Worm (Caenorhabditis elegans) whole organism, L1 larva: Measurements from ENCODE around the gene hil-6.

ENCODE experiments used
- C34B4.2 ChIP-seq: sonication (generic microtip); optimal IDR thresholded peaks from 2 replicates; lab custom pipeline; 2017; ENCODE audit warnings: mild to moderate bottlenecking, missing genetic modification characterization, missing compliant biosample characterization
- Y116A8C.19 ChIP-seq: sonication (generic microtip); optimal IDR thresholded peaks from 2 replicates; lab custom pipeline; 2016; ENCODE audit warnings: missing compliant biosample characterization, missing genetic modification characterization, borderline replicate concordance
- aha-1 ChIP-seq: fragments of 150-350 bp; optimal IDR thresholded peaks from 2 replicates; lab custom pipeline; 2014; ENCODE audit warnings: missing biosample characterization, missing genetic modification characterization
- aly-2 ChIP-seq: fragments of 150-350 bp; optimal IDR thresholded peaks from 2 replicates; lab custom pipeline; 2014; ENCODE audit warnings: missing biosample characterization, missing genetic modification characterization
- blmp-1 ChIP-seq: fragments of 150-350 bp; optimal IDR thresholded peaks from 2 replicates; lab custom pipeline; 2014; ENCODE audit warnings: missing biosample characterization, missing genetic modification characterization
- ceh-63 ChIP-seq: fragments of 200-800 bp; sonication (Bioruptor generic); optimal IDR thresholded peaks from 2 replicates; lab custom pipeline; 2018; ENCODE audit warnings: mild to moderate bottlenecking, missing genetic modification characterization, missing compliant biosample characterization
- ceh-82 ChIP-seq, 3 experiments: fragments of 150-350 bp in 1 of 3; sonication (generic microtip) in 2 of 3; optimal IDR thresholded peaks; 2 replicates each; lab custom pipeline; 2014 to 2017; ENCODE audit warnings: missing biosample characterization in 3 of 3, missing genetic modification characterization in 3 of 3
- ceh-88 ChIP-seq: fragments of 200-800 bp; sonication (Bioruptor generic); IDR thresholded peaks from 2 replicates; pipeline ENCODE4 v1.3.6; 2022; ENCODE audit warnings: missing genetic modification characterization, missing compliant biosample characterization
- dpl-1 ChIP-seq, 3 experiments: fragments of 150-350 bp in 2 of 3; sonication (generic microtip) in 1 of 3; optimal IDR thresholded peaks; 2 replicates each; lab custom pipeline; 2014 to 2017; ENCODE audit warnings: missing biosample characterization in 3 of 3, missing genetic modification characterization in 3 of 3, missing genetic modification reagents in 3 of 3
- efl-3 ChIP-seq: fragments of 200-800 bp; sonication (Bioruptor generic); optimal IDR thresholded peaks from 2 replicates; lab custom pipeline; 2018; ENCODE audit warnings: mild to moderate bottlenecking, missing genetic modification characterization, missing compliant biosample characterization
- elt-2 ChIP-seq: sonication (generic microtip); optimal IDR thresholded peaks from 2 replicates; lab custom pipeline; 2016; ENCODE audit warnings: missing genetic modification characterization, mild to moderate bottlenecking, inconsistent platforms, missing compliant biosample characterization, missing genetic modification reagents
- elt-3 ChIP-seq, 6 experiments: fragments of 150-350 bp in 1 of 6; sonication (generic microtip); optimal IDR thresholded peaks; 2 replicates each; lab custom pipeline; 2017 to 2018; ENCODE audit warnings: missing biosample characterization in 6 of 6, missing genetic modification characterization in 6 of 6, inconsistent platforms in 1 of 6
- fkh-10 ChIP-seq: sonication (generic microtip); optimal IDR thresholded peaks from 2 replicates; lab custom pipeline; 2017; ENCODE audit warnings: missing biosample characterization, missing genetic modification reagents, missing genetic modification characterization
- fkh-8 ChIP-seq: sonication (generic microtip); optimal IDR thresholded peaks from 2 replicates; lab custom pipeline; 2016; ENCODE audit warnings: mild to moderate bottlenecking, missing genetic modification characterization, missing compliant biosample characterization
- fos-1 ChIP-seq: fragments of 150-350 bp; optimal IDR thresholded peaks from 2 replicates; lab custom pipeline; 2014; ENCODE audit warnings: missing biosample characterization, missing genetic modification characterization
- grh-1 ChIP-seq: fragments of 200-800 bp; sonication (Bioruptor generic); IDR thresholded peaks from 2 replicates; pipeline ENCODE4 v1.3.6; 2022; ENCODE audit warnings: missing genetic modification reagents, missing genetic modification characterization, missing compliant biosample characterization
- irx-1 ChIP-seq: sonication (generic microtip); optimal IDR thresholded peaks from 2 replicates; lab custom pipeline; 2016; ENCODE audit warnings: missing genetic modification characterization, missing compliant biosample characterization
- isw-1 ChIP-seq: fragments of 200-800 bp; sonication (Bioruptor generic); IDR thresholded peaks from 2 replicates; pipeline ENCODE4 v1.3.6; 2022; ENCODE audit warnings: missing genetic modification characterization, missing compliant biosample characterization
- lin-14 ChIP-seq: fragments of 200-800 bp; sonication (Bioruptor generic); optimal IDR thresholded peaks from 2 replicates; lab custom pipeline; 2018; ENCODE audit warnings: mild to moderate bottlenecking, missing genetic modification characterization, moderate library complexity, missing compliant biosample characterization
- lin-39 ChIP-seq: fragments of 150-350 bp; optimal IDR thresholded peaks from 2 replicates; lab custom pipeline; 2014; ENCODE audit warnings: missing biosample characterization, missing genetic modification reagents, missing genetic modification characterization
- lir-3 ChIP-seq: sonication (generic microtip); optimal IDR thresholded peaks from 2 replicates; lab custom pipeline; 2016; ENCODE audit warnings: mild to moderate bottlenecking, missing genetic modification characterization, moderate library complexity, missing compliant biosample characterization; ENCODE audit not compliant: poor library complexity
- mab-9 ChIP-seq: fragments of 200-800 bp; sonication (Bioruptor generic); IDR thresholded peaks from 2 replicates; pipeline ENCODE4 v1.3.6; 2022; ENCODE audit warnings: missing genetic modification reagents, missing genetic modification characterization, missing compliant biosample characterization
- mdl-1 ChIP-seq, 2 experiments: fragments of 150-350 bp; optimal IDR thresholded peaks; 2 replicates each; lab custom pipeline; 2014 to 2017; ENCODE audit warnings: missing biosample characterization in 2 of 2, missing genetic modification characterization in 2 of 2, inconsistent platforms in 1 of 2
- mef-2 ChIP-seq: fragments of 150-350 bp; optimal IDR thresholded peaks from 2 replicates; lab custom pipeline; 2014; ENCODE audit warnings: missing biosample characterization, missing genetic modification characterization
- nhr-20 ChIP-seq: sonication (generic microtip); optimal IDR thresholded peaks from 2 replicates; lab custom pipeline; 2016; ENCODE audit warnings: mild to moderate bottlenecking, missing genetic modification characterization, missing compliant biosample characterization
- nhr-71 ChIP-seq: sonication (generic microtip); optimal IDR thresholded peaks from 2 replicates; lab custom pipeline; 2016; ENCODE audit warnings: mild to moderate bottlenecking, missing genetic modification characterization, moderate library complexity, missing compliant biosample characterization
- nhr-77 ChIP-seq: fragments of 150-350 bp; optimal IDR thresholded peaks from 2 replicates; lab custom pipeline; 2014; ENCODE audit warnings: missing biosample characterization, missing genetic modification characterization
- nhr-84 ChIP-seq: sonication (generic microtip); optimal IDR thresholded peaks from 2 replicates; lab custom pipeline; 2017; ENCODE audit warnings: missing biosample characterization, missing genetic modification characterization
- nhr-85 ChIP-seq: sonication (generic microtip); peaks from one replicate; lab custom pipeline; 2016; ENCODE audit warnings: missing genetic modification characterization, inconsistent platforms, missing compliant biosample characterization
- rnt-1 ChIP-seq: sonication (generic microtip); optimal IDR thresholded peaks from 2 replicates; lab custom pipeline; 2016; ENCODE audit warnings: mild to moderate bottlenecking, missing genetic modification characterization, moderate library complexity, missing compliant biosample characterization
- skn-1 ChIP-seq: fragments of 150-350 bp; optimal IDR thresholded peaks from 2 replicates; lab custom pipeline; 2014; ENCODE audit warnings: missing biosample characterization, missing genetic modification characterization
- sptf-1 ChIP-seq: fragments of 150-350 bp; optimal IDR thresholded peaks from 2 replicates; lab custom pipeline; 2014; ENCODE audit warnings: missing biosample characterization, missing genetic modification characterization
- sup-37 ChIP-seq: fragments of 200-800 bp; sonication (Bioruptor generic); optimal IDR thresholded peaks from 2 replicates; lab custom pipeline; 2018; ENCODE audit warnings: mild to moderate bottlenecking, missing genetic modification characterization, missing compliant biosample characterization
- tbx-2 ChIP-seq: sonication (generic microtip); optimal IDR thresholded peaks from 2 replicates; lab custom pipeline; 2016; ENCODE audit warnings: missing genetic modification characterization, missing compliant biosample characterization
- tlp-1 ChIP-seq: fragments of 150-350 bp; optimal IDR thresholded peaks from 2 replicates; lab custom pipeline; 2014; ENCODE audit warnings: missing biosample characterization, missing genetic modification characterization
- unc-30 ChIP-seq: sonication (generic microtip); optimal IDR thresholded peaks from 2 replicates; lab custom pipeline; 2017; ENCODE audit warnings: missing biosample characterization, missing genetic modification characterization
- unc-62 ChIP-seq: fragments of 150-350 bp; optimal IDR thresholded peaks from 2 replicates; lab custom pipeline; 2014; ENCODE audit warnings: missing biosample characterization, missing genetic modification reagents, missing genetic modification characterization
- vab-15 ChIP-seq: sonication (generic microtip); optimal IDR thresholded peaks from 2 replicates; lab custom pipeline; 2017; ENCODE audit warnings: missing genotype, mild to moderate bottlenecking, missing genetic modification characterization, missing compliant biosample characterization

hil-6 gene

ce11 chrV:2031454-2031853 is at the start of gene hil-6:
hil-6 (minus strand) TSS chrV:2031554.
- TF ChIP-seq ceh-63 (GFP tag; lab: Kevin White, UChicago) (no peak), efl-3 (GFP tag; lab: Kevin White, UChicago) (no peak), aly-2 (tag; lab: Kevin White, UChicago) (no peak), unc-30 (tag; lab: Kevin White, UChicago) (no peak), elt-3 (tag; optimal IDR thresholded peaks at IDR 0.05; lab: Kevin White, UChicago) (no peak), nhr-84 (tag; lab: Kevin White, UChicago) (no peak), ceh-88 (no peak), dpl-1 (GFP tag; optimal IDR thresholded peaks at IDR 0.05; lab: Kevin White, UChicago) (no peak)

- peak; percentile 88 for TF ChIP-seq lin-14
- TF ChIP-seq ceh-63 (GFP tag; lab: Kevin White, UChicago) = no peak
- TF ChIP-seq nhr-85 (tag; lab: Kevin White, UChicago) = no peak
- no peak for TF ChIP-seq aha-1 (tag; lab: Kevin White, UChicago)
- peak; percentile 26 for TF ChIP-seq nhr-71 (tag; lab: Kevin White, UChicago)
- peak; percentile 83 for TF ChIP-seq vab-15 (tag; lab: Kevin White, UChicago)
- TF ChIP-seq fkh-8 (tag; lab: Kevin White, UChicago) = peak; percentile 19
- TF ChIP-seq dpl-1 (GFP tag; optimal IDR thresholded peaks at IDR 0.05; lab: Kevin White, UChicago) = peak in 1 of 3 experiments; percentile 1
- TF ChIP-seq mab-9 (GFP tag; lab: Robert Waterston, UW) = no peak
- no peak for TF ChIP-seq sup-37 (GFP tag; lab: Kevin White, UChicago)
- TF ChIP-seq blmp-1 (tag; lab: Kevin White, UChicago) = no peak
- peak; percentile 64 for TF ChIP-seq rnt-1 (tag; lab: Kevin White, UChicago)
- no peak for TF ChIP-seq unc-62 (GFP tag; lab: Kevin White, UChicago)
- TF ChIP-seq C34B4.2 (tag; lab: Kevin White, UChicago) = no peak
- no peak for TF ChIP-seq tlp-1 (tag; lab: Kevin White, UChicago)
- no peak for TF ChIP-seq sptf-1 (tag; lab: Kevin White, UChicago)
- TF ChIP-seq isw-1 (GFP tag; lab: Robert Waterston, UW) = no peak
- no peak for TF ChIP-seq ceh-82 (tag; optimal IDR thresholded peaks at IDR 0.05; lab: Kevin White, UChicago)
- TF ChIP-seq lir-3 (tag; lab: Kevin White, UChicago) = no peak
- no peak for TF ChIP-seq irx-1 (tag; lab: Kevin White, UChicago)
- TF ChIP-seq nhr-20 (tag; lab: Kevin White, UChicago) = no peak
- no peak for TF ChIP-seq skn-1 (tag; lab: Kevin White, UChicago)
- TF ChIP-seq grh-1 (GFP tag; lab: Robert Waterston, UW) = no peak
These were observed 44.7 kb upstream of the hil-6 start for ce11 chrV:2076043-2076442.

DNA sequence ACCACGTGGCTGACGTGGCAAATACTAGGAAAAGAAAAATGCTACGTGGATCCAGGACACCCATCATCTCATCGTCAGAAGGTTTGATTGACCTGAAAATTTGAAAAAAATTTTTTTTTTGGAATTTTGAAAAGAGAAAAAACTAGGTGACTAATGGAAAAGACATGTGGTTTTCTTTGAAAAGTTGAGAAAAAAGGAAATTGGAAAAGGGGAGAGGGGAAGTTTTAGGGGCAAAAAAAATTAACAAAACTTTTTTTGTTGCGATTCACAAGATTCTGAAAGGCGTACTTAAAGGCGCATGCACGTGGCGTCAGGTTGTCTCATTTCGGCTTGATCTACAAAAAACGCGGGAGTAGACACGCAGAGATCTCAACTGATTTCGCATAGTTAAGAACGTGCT is 41.5 kb upstream of the hil-6 start, which contains the start of gene Y40B10A.9:
Gene Y40B10A.9, minus strand, starts transcription at position 101 of the 400 bp plus-strand sequence.
- TF ChIP-seq Y116A8C.19 (no peak), mef-2 (tag; lab: Kevin White, UChicago) (no peak), fos-1 (no peak), vab-15 (tag; lab: Kevin White, UChicago) (no peak), nhr-77 (tag; lab: Kevin White, UChicago) (no peak), tbx-2 (tag; lab: Kevin White, UChicago) (no peak), efl-3 (GFP tag; lab: Kevin White, UChicago) (no peak), elt-2 (tag; lab: Kevin White, UChicago) (no peak), fkh-10 (GFP tag; lab: Kevin White, UChicago) (no peak), skn-1 (tag; lab: Kevin White, UChicago) (no peak), mdl-1 (tag; optimal IDR thresholded peaks at IDR 0.05; lab: Kevin White, UChicago) (no peak), lin-39 (tag; lab: Kevin White, UChicago) (no peak), nhr-20 (tag; lab: Kevin White, UChicago) (no peak)
- TF ChIP-seq, all 84 proteins: peak for 0
